Worm (Caenorhabditis elegans) whole organism, L3 larva: Measurements from ENCODE around the gene nas-11.
A peak's percentile ranks its signal among the peaks of the same experiment; 100 is the strongest.

Source experiments
- R02D3.7 ChIP-seq: fragments of 150-350 bp; optimal IDR thresholded peaks from 2 replicates; lab custom pipeline; 2014; ENCODE audit warnings: missing biosample characterization, missing genetic modification characterization
- ZK546.5 ChIP-seq: sonication (generic microtip); optimal IDR thresholded peaks from 2 replicates; lab custom pipeline; 2017; ENCODE audit warnings: missing biosample characterization, missing genetic modification characterization
- aly-2 ChIP-seq: fragments of 150-350 bp; optimal IDR thresholded peaks from 2 replicates; lab custom pipeline; 2014; ENCODE audit warnings: missing biosample characterization, missing genetic modification characterization
- ama-1 ChIP-seq: fragments of 150-350 bp; optimal IDR thresholded peaks from 2 replicates; lab custom pipeline; 2018
- ceh-16 ChIP-seq: sonication (generic microtip); optimal IDR thresholded peaks from 2 replicates; lab custom pipeline; 2017; ENCODE audit warnings: missing biosample characterization, missing genetic modification characterization
- ceh-28 ChIP-seq: fragments of 150-350 bp; optimal IDR thresholded peaks from 2 replicates; lab custom pipeline; 2014; ENCODE audit warnings: missing biosample characterization, missing genetic modification reagents, missing genetic modification characterization
- ceh-82 ChIP-seq: fragments of 150-350 bp; optimal IDR thresholded peaks from 2 replicates; lab custom pipeline; 2014; ENCODE audit warnings: missing biosample characterization, missing genetic modification characterization
- ceh-9 ChIP-seq: sonication (generic microtip); optimal IDR thresholded peaks from 2 replicates; lab custom pipeline; 2018; ENCODE audit warnings: missing biosample characterization, missing genetic modification characterization
- daf-12 ChIP-seq: fragments of 150-350 bp; optimal IDR thresholded peaks from 2 replicates; lab custom pipeline; 2014; ENCODE audit warnings: missing biosample characterization, missing genetic modification reagents, missing genetic modification characterization
- egl-27 ChIP-seq: sonication (generic microtip); optimal IDR thresholded peaks from 4 replicates; lab custom pipeline; 2017; ENCODE audit warnings: missing biosample characterization, missing genetic modification reagents, missing genetic modification characterization
- egl-5 ChIP-seq: fragments of 150-350 bp; optimal IDR thresholded peaks from 2 replicates; lab custom pipeline; 2017; ENCODE audit warnings: missing biosample characterization, missing genetic modification reagents, missing genetic modification characterization, inconsistent platforms
- elt-1 ChIP-seq: fragments of 150-350 bp; optimal IDR thresholded peaks from 2 replicates; lab custom pipeline; 2014; ENCODE audit warnings: missing biosample characterization, missing genetic modification characterization
- elt-2 ChIP-seq: sonication (generic microtip); optimal IDR thresholded peaks from 2 replicates; lab custom pipeline; 2016; ENCODE audit warnings: missing genetic modification reagents, mild to moderate bottlenecking, missing genetic modification characterization, missing compliant biosample characterization
- elt-3 ChIP-seq, 3 experiments: fragments of 150-350 bp in 1 of 3; sonication (generic microtip) in 2 of 3; optimal IDR thresholded peaks; 2 replicates in 2 of 3; 4 replicates in 1 of 3; lab custom pipeline; 2014 to 2017; ENCODE audit warnings: missing biosample characterization in 3 of 3, missing genetic modification characterization in 3 of 3
- eor-1 ChIP-seq, 2 experiments: fragments of 150-350 bp; optimal IDR thresholded peaks; 2 replicates each; lab custom pipeline; 2014 to 2018; ENCODE audit warnings: missing biosample characterization in 2 of 2, missing genetic modification characterization in 2 of 2
- fkh-10 ChIP-seq: sonication (generic microtip); optimal IDR thresholded peaks from 2 replicates; lab custom pipeline; 2017; ENCODE audit warnings: missing biosample characterization, missing genetic modification reagents, missing genetic modification characterization
- fos-1 ChIP-seq: fragments of 150-350 bp; optimal IDR thresholded peaks from 2 replicates; lab custom pipeline; 2014; ENCODE audit warnings: missing biosample characterization, missing genetic modification characterization
- jun-1 ChIP-seq: fragments of 150-350 bp; optimal IDR thresholded peaks from 2 replicates; lab custom pipeline; 2014; ENCODE audit warnings: missing biosample characterization, missing genetic modification reagents, missing genetic modification characterization
- lin-15B ChIP-seq: fragments of 150-350 bp; optimal IDR thresholded peaks from 2 replicates; lab custom pipeline; 2014; ENCODE audit warnings: missing biosample characterization, missing genetic modification characterization
- lin-39 ChIP-seq: fragments of 150-350 bp; optimal IDR thresholded peaks from 2 replicates; lab custom pipeline; 2018; ENCODE audit warnings: missing biosample characterization, missing genetic modification reagents, missing genetic modification characterization
- lsy-12 ChIP-seq: sonication (generic microtip); optimal IDR thresholded peaks from 2 replicates; lab custom pipeline; 2016; ENCODE audit warnings: mild to moderate bottlenecking, missing genetic modification characterization, missing compliant biosample characterization
- mdl-1 ChIP-seq: fragments of 150-350 bp; optimal IDR thresholded peaks from 2 replicates; lab custom pipeline; 2014; ENCODE audit warnings: missing biosample characterization, missing genetic modification characterization
- mml-1 ChIP-seq: fragments of 150-350 bp; sonication (generic microtip); optimal IDR thresholded peaks from 3 replicates; lab custom pipeline; 2014; ENCODE audit warnings: missing biosample characterization, missing genetic modification characterization
- nfya-1 ChIP-seq: sonication (generic microtip); optimal IDR thresholded peaks from 2 replicates; lab custom pipeline; 2017; ENCODE audit warnings: missing genetic modification characterization, mild to moderate bottlenecking, missing compliant biosample characterization, antibody characterized with exemption, moderate library complexity; ENCODE audit not compliant: insufficient read depth
- nhr-11 ChIP-seq: fragments of 150-350 bp; optimal IDR thresholded peaks from 2 replicates; lab custom pipeline; 2014; ENCODE audit warnings: missing biosample characterization, missing genetic modification characterization
- nhr-12 ChIP-seq: fragments of 150-350 bp; optimal IDR thresholded peaks from 2 replicates; lab custom pipeline; 2014; ENCODE audit warnings: missing biosample characterization, missing genetic modification characterization
- nhr-23 ChIP-seq: fragments of 150-350 bp; optimal IDR thresholded peaks from 2 replicates; lab custom pipeline; 2014; ENCODE audit warnings: missing biosample characterization, missing genetic modification reagents, missing genetic modification characterization
- nhr-237 ChIP-seq: fragments of 150-350 bp; optimal IDR thresholded peaks from 2 replicates; lab custom pipeline; 2014; ENCODE audit warnings: missing biosample characterization, missing genetic modification characterization
- nhr-25 ChIP-seq: sonication (generic microtip); optimal IDR thresholded peaks from 2 replicates; lab custom pipeline; 2017; ENCODE audit warnings: missing biosample characterization, missing genetic modification characterization
- nhr-43 ChIP-seq: sonication (generic microtip); optimal IDR thresholded peaks from 2 replicates; lab custom pipeline; 2016; ENCODE audit warnings: mild to moderate bottlenecking, missing genetic modification characterization, missing compliant biosample characterization; ENCODE audit not compliant: poor library complexity, severe bottlenecking
- nhr-67 ChIP-seq: fragments of 150-350 bp; optimal IDR thresholded peaks from 2 replicates; lab custom pipeline; 2014; ENCODE audit warnings: missing biosample characterization, missing genetic modification characterization
- nhr-77 ChIP-seq: fragments of 150-350 bp; optimal IDR thresholded peaks from 2 replicates; lab custom pipeline; 2014; ENCODE audit warnings: missing biosample characterization, missing genetic modification characterization
- pqm-1 ChIP-seq: fragments of 150-350 bp; optimal IDR thresholded peaks from 2 replicates; lab custom pipeline; 2017; ENCODE audit warnings: missing biosample characterization, missing genetic modification characterization, inconsistent platforms
- skn-1 ChIP-seq: fragments of 150-350 bp; optimal IDR thresholded peaks from 2 replicates; lab custom pipeline; 2014; ENCODE audit warnings: missing biosample characterization, missing genetic modification characterization
- snpc-4 ChIP-seq: fragments of 150-350 bp; optimal IDR thresholded peaks from 2 replicates; lab custom pipeline; 2014; ENCODE audit warnings: missing biosample characterization, missing genetic modification characterization
- unc-39 ChIP-seq: sonication (generic microtip); optimal IDR thresholded peaks from 4 replicates; lab custom pipeline; 2017; ENCODE audit warnings: missing biosample characterization, missing genetic modification characterization
- unc-62 ChIP-seq: fragments of 150-350 bp; sonication (generic microtip); optimal IDR thresholded peaks from 4 replicates; lab custom pipeline; 2014; ENCODE audit warnings: missing biosample characterization, missing genetic modification reagents, missing genetic modification characterization
- zag-1 ChIP-seq: fragments of 150-350 bp; optimal IDR thresholded peaks from 2 replicates; lab custom pipeline; 2014; ENCODE audit warnings: missing biosample characterization, missing genetic modification characterization

Gene nas-11

ce11 chrX:6692896-6693295 lies 20.5 kb upstream of the nas-11 start:
- TF ChIP-seq elt-1 (tag; lab: Kevin White, UChicago) (no peak), nhr-67 (tag; lab: Kevin White, UChicago) (no peak), lsy-12 (tag; lab: Kevin White, UChicago) (no peak), nfya-1 (no peak), snpc-4 (tag; lab: Kevin White, UChicago) (no peak), nhr-25 (tag; lab: Kevin White, UChicago) (no peak), fos-1 (tag; lab: Kevin White, UChicago) (no peak), jun-1 (tag; lab: Kevin White, UChicago) (no peak), nhr-77 (no peak), ZK546.5 (no peak), ceh-28 (tag; lab: Kevin White, UChicago) (no peak), zag-1 (tag; lab: Kevin White, UChicago) (no peak)

- TF ChIP-seq snpc-4 (tag; lab: Kevin White, UChicago) (no peak), mdl-1 (tag; lab: Kevin White, UChicago) (no peak), ama-1 (no peak), unc-39 (tag; lab: Kevin White, UChicago) (no peak), nhr-11 (no peak), lin-39 (tag; lab: Kevin White, UChicago) (no peak), elt-3 (tag; optimal IDR thresholded peaks at IDR 0.05; lab: Kevin White, UChicago) (no peak), ceh-82 (no peak), pqm-1 (tag; lab: Kevin White, UChicago) (no peak), nfya-1 (no peak), unc-62 (GFP tag; lab: Kevin White, UChicago) (no peak), aly-2 (tag; lab: Kevin White, UChicago) (no peak), elt-2 (tag; lab: Kevin White, UChicago) (no peak), skn-1 (tag; lab: Kevin White, UChicago) (no peak), nhr-23 (tag; lab: Kevin White, UChicago) (no peak), daf-12 (tag; lab: Kevin White, UChicago) (no peak), eor-1 (tag; optimal IDR thresholded peaks at IDR 0.05; lab: Kevin White, UChicago) (no peak)
Measured at ce11 chrX:6693331-6693730, 20.0 kb upstream of the nas-11 start, which contains the start of gene F38B6.3. TSS of gene F38B6.3 (plus strand) at chrX:6693631.

DNA sequence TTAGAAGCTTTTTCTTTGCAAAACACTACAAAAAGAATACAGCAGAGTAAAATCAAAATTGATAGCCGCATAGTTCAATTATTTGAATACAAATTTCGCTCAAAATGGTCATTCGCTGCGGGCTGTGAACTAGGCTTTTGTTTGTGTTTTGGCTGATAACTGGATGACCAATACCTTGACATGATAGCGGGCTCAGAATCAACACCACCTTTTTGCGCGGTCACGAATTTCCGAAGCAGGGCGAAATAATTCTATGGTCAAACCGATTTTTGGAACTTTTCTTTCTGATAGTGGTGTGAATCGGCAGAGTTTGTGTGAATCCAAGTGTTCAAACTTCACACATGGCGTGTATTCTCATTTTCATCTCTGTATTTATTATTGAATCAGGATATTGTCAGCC lies 15.1 kb upstream of the nas-11 start, which contains the start of the genes F38B6.7 and F38B6.2:
TSS of gene F38B6.7 (minus strand) at position 101 of the 400 bp plus-strand sequence.
TSS of gene F38B6.2 (plus strand) at position 267 of the 400 bp plus-strand sequence.
- TF ChIP-seq nhr-12 (tag; lab: Kevin White, UChicago) (no peak), pqm-1 (tag; lab: Kevin White, UChicago) (no peak)
- TF ChIP-seq, all 47 proteins: peak for 0

- TF ChIP-seq elt-3 (tag; optimal IDR thresholded peaks at IDR 0.05; lab: Kevin White, UChicago) (no peak), nfya-1 (peak; percentile 27)
Measured at ce11 chrX:6702249-6702648, 11.1 kb upstream of the nas-11 start, which contains the start of gene acr-2. TSS of gene acr-2 (plus strand) at chrX:6702549.

ce11 chrX:6705156-6705555 lies 8.2 kb upstream of the nas-11 start:
- no peak for TF ChIP-seq mdl-1 (tag; lab: Kevin White, UChicago)
- TF ChIP-seq fkh-10 (GFP tag; lab: Kevin White, UChicago): peak; percentile 88

ce11 chrX:6709238-6709637 lies 4.1 kb upstream of the nas-11 start, which contains the start of gene acr-3:
TSS of gene acr-3 (plus strand) at chrX:6709538.
- TF ChIP-seq ceh-28 (tag; lab: Kevin White, UChicago): no peak
- no peak for TF ChIP-seq nhr-43 (tag; lab: Kevin White, UChicago)
- TF ChIP-seq ceh-9 (tag; lab: Kevin White, UChicago): no peak
- TF ChIP-seq elt-1 (tag; lab: Kevin White, UChicago): no peak
- TF ChIP-seq nhr-77: no peak
- TF ChIP-seq ceh-16: no peak
- no peak for TF ChIP-seq mml-1 (tag; lab: Kevin White, UChicago)
- no peak for TF ChIP-seq elt-3 (tag; optimal IDR thresholded peaks at IDR 0.05; lab: Kevin White, UChicago)
- no peak for TF ChIP-seq R02D3.7 (tag; lab: Kevin White, UChicago)
- TF ChIP-seq nhr-25 (tag; lab: Kevin White, UChicago): no peak
- no peak for TF ChIP-seq lin-15B (tag; lab: Kevin White, UChicago)
- TF ChIP-seq eor-1 (tag; optimal IDR thresholded peaks at IDR 0.05; lab: Kevin White, UChicago): no peak
- no peak for TF ChIP-seq fos-1 (tag; lab: Kevin White, UChicago)
- TF ChIP-seq nhr-67 (tag; lab: Kevin White, UChicago): no peak
- no peak for TF ChIP-seq egl-27 (tag; lab: Kevin White, UChicago)
- TF ChIP-seq elt-2 (tag; lab: Kevin White, UChicago): no peak
- TF ChIP-seq ceh-82: no peak
- no peak for TF ChIP-seq egl-5 (tag; lab: Kevin White, UChicago)
- TF ChIP-seq nhr-237 (tag; lab: Kevin White, UChicago): no peak
- no peak for TF ChIP-seq nhr-11
